Fruit fly (Drosophila melanogaster) S2 (cell line): Measurements from ENCODE around the gene CG34056.
A peak's percentile ranks its signal among the peaks of the same experiment; 100 is the strongest.
"Not testable (repeated sequence)": the region's sequence is repeated elsewhere in the genome, so short reads cannot be mapped to it uniquely, and the experiment has no call there.

ENCODE experiments used
- CG8478 ChIP-seq: fragments of >200 bp; optimal IDR thresholded peaks from 2 replicates; lab custom pipeline; 2018
- CTCF ChIP-seq, 2 experiments: fragments of >200 bp; optimal IDR thresholded peaks; 2 replicates each; lab custom pipeline; 2018

CG34056 gene

dm6 chr3L:895314-895980 is at the start of gene CG34056:
CG34056 (plus strand) TSS chr3L:895951.
- TF ChIP-seq CG8478 (lab: Kevin White, UChicago) = no peak
- no peak for TF ChIP-seq CTCF (optimal IDR thresholded peaks at IDR 0.05; lab: Kevin White, UChicago)

- no peak for TF ChIP-seq CG8478 (lab: Kevin White, UChicago)
- no peak for TF ChIP-seq CTCF (optimal IDR thresholded peaks at IDR 0.05; lab: Kevin White, UChicago)
These were observed 44.7 kb upstream of the CG34056 start, which contains the start of gene Dci for dm6 chr3L:851061-851460. Dci (plus strand) TSS chr3L:851346.

DNA sequence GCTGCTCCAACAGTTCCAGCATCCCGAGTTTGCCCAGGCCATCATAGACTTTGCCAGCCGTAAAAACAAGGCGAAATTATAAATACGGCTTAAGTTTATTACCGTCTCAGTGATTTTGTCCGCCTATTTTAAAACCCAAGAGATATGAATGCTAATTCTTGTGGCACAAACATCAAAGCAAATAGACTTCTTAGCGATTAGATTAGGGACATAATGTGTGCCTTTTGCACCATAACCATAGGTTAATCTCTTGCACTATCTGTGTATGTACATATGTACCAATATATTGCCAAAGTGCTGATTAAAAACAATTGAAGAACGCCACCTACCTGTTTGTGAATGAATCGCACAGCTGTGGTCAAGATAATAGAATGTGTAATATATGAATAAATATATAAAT is 43.5 kb upstream of the CG34056 start:
- no peak for TF ChIP-seq CG8478 (lab: Kevin White, UChicago)
- TF ChIP-seq CTCF (optimal IDR thresholded peaks at IDR 0.05; lab: Kevin White, UChicago) = no peak

DNA sequence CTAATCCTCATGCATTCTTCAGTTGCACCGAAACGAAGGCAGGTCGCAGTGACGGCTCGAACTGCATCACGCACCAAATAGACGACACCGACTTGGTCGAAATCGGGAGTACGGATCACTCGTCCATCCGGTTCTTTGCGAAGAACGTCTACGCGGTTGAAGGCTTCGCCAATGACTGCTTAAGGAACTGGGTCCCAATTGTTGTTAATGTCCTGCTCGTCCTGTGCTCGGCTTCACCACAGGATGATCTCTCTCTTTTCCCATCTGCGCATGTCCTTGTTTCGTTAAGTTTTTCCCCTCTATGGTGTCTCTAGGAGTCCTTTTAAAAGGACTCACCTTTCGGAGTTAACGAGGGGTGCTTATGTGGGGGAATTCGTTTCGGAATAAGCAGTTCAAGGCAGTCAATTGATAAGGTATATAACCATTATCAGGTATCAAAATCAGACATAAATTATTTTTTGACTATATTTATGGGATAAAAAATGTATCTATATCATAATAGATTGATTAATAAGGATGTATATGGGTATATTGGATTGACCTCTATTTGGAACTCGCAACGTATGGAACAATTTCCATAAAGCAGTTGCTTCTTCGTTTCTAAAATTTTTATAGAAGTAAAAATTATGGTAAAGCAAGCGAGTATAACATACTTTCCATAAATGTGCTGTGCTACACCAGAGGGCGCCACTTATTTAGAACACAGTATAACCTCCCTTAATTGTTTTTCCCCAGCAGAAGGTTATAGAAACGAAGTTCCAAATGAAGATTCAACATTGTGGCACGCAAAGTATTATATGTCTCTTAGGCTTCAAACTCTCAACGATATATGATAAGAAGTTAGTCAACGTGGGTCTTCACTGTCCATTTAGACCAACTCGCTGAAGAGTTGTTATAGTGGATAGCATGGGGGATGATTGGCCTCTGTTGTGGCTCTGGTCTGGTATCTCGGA is 38.4 kb upstream of the CG34056 start, which contains the start of gene dpr20:
Gene dpr20 (minus strand): TSS at position 186 of the 953 bp plus-strand sequence.
- peak; percentile 85 to 87 for TF ChIP-seq CTCF (optimal IDR thresholded peaks at IDR 0.05; lab: Kevin White, UChicago)
- TF ChIP-seq CG8478 (lab: Kevin White, UChicago) = no peak

- TF ChIP-seq CG8478 (lab: Kevin White, UChicago); CTCF (optimal IDR thresholded peaks at IDR 0.05; lab: Kevin White, UChicago): not testable (repeated sequence)
These were observed 30.7 kb upstream of the CG34056 start, which contains the start of gene CG12502 for dm6 chr3L:865096-865495. CG12502 (plus strand) TSS chr3L:865396.

dm6 chr3L:868800-869199 is 27.0 kb upstream of the CG34056 start:
- TF ChIP-seq CTCF (optimal IDR thresholded peaks at IDR 0.05; lab: Kevin White, UChicago) (peak in 1 of 2 experiments; percentile 25), CG8478 (lab: Kevin White, UChicago) (no peak)

DNA sequence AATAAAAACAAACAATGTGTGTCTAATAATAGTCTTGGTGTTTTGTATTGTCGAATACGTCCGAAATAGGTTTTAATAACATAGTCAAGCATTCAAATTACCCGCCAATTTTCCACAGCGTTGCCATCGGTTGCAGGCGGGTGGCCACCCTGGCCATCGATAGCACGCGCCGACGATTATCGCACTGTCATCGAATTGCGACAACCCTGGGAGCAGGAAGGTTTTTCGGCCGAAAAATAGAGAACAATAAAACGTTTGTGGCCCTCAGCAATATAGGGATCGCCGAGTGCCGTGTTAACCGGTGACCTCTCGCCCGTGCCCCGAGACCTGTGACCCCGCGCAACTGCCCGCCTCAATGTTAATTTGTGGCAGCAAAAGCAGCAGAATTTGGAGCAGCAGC is 24.0 kb upstream of the CG34056 start, which contains the start of gene Usp10:
Gene Usp10 (plus strand): TSS at position 187 of the 400 bp plus-strand sequence.
- no peak for TF ChIP-seq CG8478 (lab: Kevin White, UChicago)
- peak in 1 of 2 experiments; percentile 38 for TF ChIP-seq CTCF (optimal IDR thresholded peaks at IDR 0.05; lab: Kevin White, UChicago)

dm6 chr3L:872389-872972 is 23.3 kb upstream of the CG34056 start:
- TF ChIP-seq CTCF (optimal IDR thresholded peaks at IDR 0.05; lab: Kevin White, UChicago) (no peak), CG8478 (lab: Kevin White, UChicago) (no peak)

dm6 chr3L:875416-876011 is 20.2 kb upstream of the CG34056 start:
- TF ChIP-seq CG8478 (lab: Kevin White, UChicago) (no peak), CTCF (optimal IDR thresholded peaks at IDR 0.05; lab: Kevin White, UChicago) (no peak)

dm6 chr3L:876087-876486 is 19.7 kb upstream of the CG34056 start:
- TF ChIP-seq CTCF (optimal IDR thresholded peaks at IDR 0.05; lab: Kevin White, UChicago) (no peak), CG8478 (lab: Kevin White, UChicago) (no peak)

dm6 chr3L:876656-877055 is 19.1 kb upstream of the CG34056 start:
- TF ChIP-seq CG8478 (lab: Kevin White, UChicago) (no peak), CTCF (optimal IDR thresholded peaks at IDR 0.05; lab: Kevin White, UChicago) (no peak)

- no peak for TF ChIP-seq CTCF (optimal IDR thresholded peaks at IDR 0.05; lab: Kevin White, UChicago)
- no peak for TF ChIP-seq CG8478 (lab: Kevin White, UChicago)
These were observed 14.9 kb upstream of the CG34056 start for dm6 chr3L:880851-881250.

DNA sequence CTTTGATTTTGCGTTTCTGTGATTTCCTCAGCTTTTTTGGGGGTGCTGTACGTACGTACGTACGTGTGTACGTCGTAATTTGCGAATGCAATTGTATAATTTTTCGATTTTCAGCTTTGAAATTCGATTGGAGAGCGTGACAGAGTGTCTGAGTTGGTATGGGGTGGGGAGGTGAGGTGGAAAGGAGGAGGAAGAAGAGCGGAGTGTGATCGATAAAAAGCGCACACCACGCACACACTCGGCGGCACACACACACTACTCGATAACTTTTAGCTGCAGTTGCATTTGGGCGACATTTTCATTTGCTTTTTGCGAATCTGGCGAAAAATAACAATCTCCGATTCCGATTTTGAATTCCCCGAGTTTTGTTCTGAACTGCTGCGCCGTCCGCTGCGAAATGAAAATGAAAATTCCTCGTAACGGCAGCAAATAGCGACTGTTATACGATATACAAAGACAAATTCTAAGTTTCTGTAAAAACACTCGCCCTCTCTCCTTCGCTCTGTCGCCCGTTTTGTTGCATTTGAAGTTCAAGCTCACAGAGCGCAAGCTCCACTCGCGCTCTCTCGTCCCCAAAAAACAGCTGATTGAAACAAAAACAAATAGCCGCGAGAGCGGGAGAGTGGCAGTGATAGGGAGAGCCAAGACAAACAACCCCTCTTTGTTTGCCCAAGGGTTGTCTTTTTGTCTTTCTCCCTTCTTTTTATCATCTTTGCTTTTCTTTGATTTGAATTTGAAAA is 14.1 kb upstream of the CG34056 start, which contains the start of gene CG13907:
Gene CG13907 (minus strand): TSS at position 518 of the 740 bp plus-strand sequence.
- TF ChIP-seq CTCF (optimal IDR thresholded peaks at IDR 0.05; lab: Kevin White, UChicago) (no peak), CG8478 (lab: Kevin White, UChicago) (no peak)
